Worm (Caenorhabditis elegans) whole organism, L3 larva: ENCODE results near the gene F46E10.18.

ENCODE experiments used
- ama-1 ChIP-seq: fragments of 150-350 bp; optimal IDR thresholded peaks from 2 replicates; lab custom pipeline; 2018
- ceh-28 ChIP-seq: fragments of 150-350 bp; optimal IDR thresholded peaks from 2 replicates; lab custom pipeline; 2014; ENCODE audit warnings: missing biosample characterization, missing genetic modification reagents, missing genetic modification characterization
- ceh-82 ChIP-seq: fragments of 150-350 bp; optimal IDR thresholded peaks from 2 replicates; lab custom pipeline; 2014; ENCODE audit warnings: missing biosample characterization, missing genetic modification characterization
- ceh-9 ChIP-seq: sonication (generic microtip); optimal IDR thresholded peaks from 2 replicates; lab custom pipeline; 2018; ENCODE audit warnings: missing biosample characterization, missing genetic modification characterization
- daf-12 ChIP-seq: fragments of 150-350 bp; optimal IDR thresholded peaks from 2 replicates; lab custom pipeline; 2014; ENCODE audit warnings: missing biosample characterization, missing genetic modification reagents, missing genetic modification characterization
- fkh-10 ChIP-seq: sonication (generic microtip); optimal IDR thresholded peaks from 2 replicates; lab custom pipeline; 2017; ENCODE audit warnings: missing biosample characterization, missing genetic modification reagents, missing genetic modification characterization
- hmg-11 ChIP-seq: sonication (generic microtip); optimal IDR thresholded peaks from 2 replicates; lab custom pipeline; 2016; ENCODE audit warnings: missing genetic modification characterization, missing compliant biosample characterization
- mml-1 ChIP-seq: fragments of 150-350 bp; sonication (generic microtip); optimal IDR thresholded peaks from 3 replicates; lab custom pipeline; 2014; ENCODE audit warnings: missing biosample characterization, missing genetic modification characterization
- nfya-1 ChIP-seq: sonication (generic microtip); optimal IDR thresholded peaks from 2 replicates; lab custom pipeline; 2017; ENCODE audit warnings: missing genetic modification characterization, mild to moderate bottlenecking, missing compliant biosample characterization, antibody characterized with exemption, moderate library complexity; ENCODE audit not compliant: insufficient read depth
- nhr-77 ChIP-seq: fragments of 150-350 bp; optimal IDR thresholded peaks from 2 replicates; lab custom pipeline; 2014; ENCODE audit warnings: missing biosample characterization, missing genetic modification characterization
- pqm-1 ChIP-seq: fragments of 150-350 bp; optimal IDR thresholded peaks from 2 replicates; lab custom pipeline; 2017; ENCODE audit warnings: missing biosample characterization, missing genetic modification characterization, inconsistent platforms
- sea-2 ChIP-seq: fragments of 150-350 bp; sonication (generic microtip); optimal IDR thresholded peaks from 4 replicates; lab custom pipeline; 2014; ENCODE audit warnings: missing biosample characterization, missing genetic modification reagents, missing genetic modification characterization
- skn-1 ChIP-seq: fragments of 150-350 bp; optimal IDR thresholded peaks from 2 replicates; lab custom pipeline; 2014; ENCODE audit warnings: missing biosample characterization, missing genetic modification characterization
- snpc-4 ChIP-seq: fragments of 150-350 bp; optimal IDR thresholded peaks from 2 replicates; lab custom pipeline; 2014; ENCODE audit warnings: missing biosample characterization, missing genetic modification characterization

DNA sequence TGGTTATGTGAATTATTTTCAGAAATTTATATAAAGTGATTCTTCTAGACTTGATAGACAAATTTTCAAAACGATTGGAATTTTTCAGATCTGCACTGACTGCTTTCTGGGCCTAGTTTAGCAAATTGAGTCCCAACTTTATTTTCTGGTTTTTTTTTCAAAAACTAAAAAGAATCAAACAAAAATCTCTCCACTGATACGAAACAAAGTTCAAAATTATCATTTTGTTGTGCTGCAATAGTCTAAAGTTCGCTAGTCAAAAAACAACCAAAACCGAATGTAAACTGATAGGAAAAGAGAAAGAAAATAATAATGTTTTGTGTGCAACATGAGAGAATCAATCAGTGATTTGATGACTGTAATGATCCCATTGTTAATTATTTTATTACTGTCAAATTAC, 29.0 kb downstream of the F46E10.18 start, which contains the start of gene lipl-4:
- TF ChIP-seq daf-12 (no peak), fkh-10 (no peak), ceh-82 (no peak), skn-1 (tag; lab: Kevin White, UChicago) (no peak), snpc-4 (tag; lab: Kevin White, UChicago) (no peak), nfya-1 (tag; lab: Kevin White, UChicago) (no peak), sea-2 (GFP tag; lab: Kevin White, UChicago) (no peak), ceh-9 (tag; lab: Kevin White, UChicago) (no peak), pqm-1 (tag; lab: Kevin White, UChicago) (peak; percentile 18), nhr-77 (tag; lab: Kevin White, UChicago) (no peak), ama-1 (lab: Kevin White, UChicago) (no peak), mml-1 (no peak), hmg-11 (tag; lab: Kevin White, UChicago) (no peak), ceh-28 (tag; lab: Kevin White, UChicago) (no peak)
